Worm (Caenorhabditis elegans) whole organism, L1 larva: Measurements from ENCODE around the gene F48E3.9.
A peak's percentile ranks its signal among the peaks of the same experiment; 100 is the strongest.

Source experiments
- C04F5.9 ChIP-seq: sonication (generic microtip); optimal IDR thresholded peaks from 2 replicates; lab custom pipeline; 2016; ENCODE audit warnings: missing genetic modification characterization, missing compliant biosample characterization
- C34B4.2 ChIP-seq: sonication (generic microtip); optimal IDR thresholded peaks from 2 replicates; lab custom pipeline; 2017; ENCODE audit warnings: mild to moderate bottlenecking, missing genetic modification characterization, missing compliant biosample characterization
- alr-1 ChIP-seq: fragments of 200-800 bp; sonication (Bioruptor generic); optimal IDR thresholded peaks from 2 replicates; lab custom pipeline; 2018; ENCODE audit warnings: borderline replicate concordance, mild to moderate bottlenecking, missing genetic modification characterization, missing compliant biosample characterization
- aly-2 ChIP-seq: fragments of 150-350 bp; optimal IDR thresholded peaks from 2 replicates; lab custom pipeline; 2014; ENCODE audit warnings: missing biosample characterization, missing genetic modification characterization
- ceh-63 ChIP-seq: fragments of 200-800 bp; sonication (Bioruptor generic); optimal IDR thresholded peaks from 2 replicates; lab custom pipeline; 2018; ENCODE audit warnings: mild to moderate bottlenecking, missing genetic modification characterization, missing compliant biosample characterization
- dpl-1 ChIP-seq, 3 experiments: fragments of 150-350 bp in 2 of 3; sonication (generic microtip) in 1 of 3; optimal IDR thresholded peaks; 2 replicates each; lab custom pipeline; 2014 to 2017; ENCODE audit warnings: missing biosample characterization in 3 of 3, missing genetic modification characterization in 3 of 3, missing genetic modification reagents in 3 of 3
- efl-1 ChIP-seq, 4 experiments: fragments of 150-350 bp; optimal IDR thresholded peaks in 3 of 4; peaks in 1 of 4; 1 replicate in 1 of 4; 2 replicates in 3 of 4; lab custom pipeline; 2014; ENCODE audit warnings: missing biosample characterization in 2 of 4, missing genetic modification characterization in 2 of 4, missing genetic modification reagents in 2 of 4
- efl-3 ChIP-seq: fragments of 200-800 bp; sonication (Bioruptor generic); optimal IDR thresholded peaks from 2 replicates; lab custom pipeline; 2018; ENCODE audit warnings: mild to moderate bottlenecking, missing genetic modification characterization, missing compliant biosample characterization
- egl-27 ChIP-seq, 2 experiments: fragments of 150-350 bp in 1 of 2; sonication (generic microtip); optimal IDR thresholded peaks; 3 replicates each; lab custom pipeline; 2017 to 2018; ENCODE audit warnings: missing biosample characterization in 2 of 2, missing genetic modification characterization in 2 of 2, missing genetic modification reagents in 2 of 2
- elt-2 ChIP-seq: sonication (generic microtip); optimal IDR thresholded peaks from 2 replicates; lab custom pipeline; 2016; ENCODE audit warnings: missing genetic modification characterization, mild to moderate bottlenecking, inconsistent platforms, missing compliant biosample characterization, missing genetic modification reagents
- fkh-10 ChIP-seq: sonication (generic microtip); optimal IDR thresholded peaks from 2 replicates; lab custom pipeline; 2017; ENCODE audit warnings: missing biosample characterization, missing genetic modification reagents, missing genetic modification characterization
- fkh-4 ChIP-seq: sonication (generic microtip); optimal IDR thresholded peaks from 2 replicates; lab custom pipeline; 2016; ENCODE audit warnings: missing compliant biosample characterization, missing genetic modification characterization, borderline replicate concordance
- fkh-8 ChIP-seq: sonication (generic microtip); optimal IDR thresholded peaks from 2 replicates; lab custom pipeline; 2016; ENCODE audit warnings: mild to moderate bottlenecking, missing genetic modification characterization, missing compliant biosample characterization
- isw-1 ChIP-seq: fragments of 200-800 bp; sonication (Bioruptor generic); IDR thresholded peaks from 2 replicates; pipeline ENCODE4 v1.3.6; 2022; ENCODE audit warnings: missing genetic modification characterization, missing compliant biosample characterization
- lin-13 ChIP-seq: fragments of 150-350 bp; optimal IDR thresholded peaks from 2 replicates; lab custom pipeline; 2014; ENCODE audit warnings: missing biosample characterization, missing genetic modification reagents, missing genetic modification characterization
- lir-3 ChIP-seq: sonication (generic microtip); optimal IDR thresholded peaks from 2 replicates; lab custom pipeline; 2016; ENCODE audit warnings: mild to moderate bottlenecking, missing genetic modification characterization, moderate library complexity, missing compliant biosample characterization; ENCODE audit not compliant: poor library complexity
- mep-1 ChIP-seq: fragments of 150-350 bp; optimal IDR thresholded peaks from 2 replicates; lab custom pipeline; 2014; ENCODE audit warnings: missing biosample characterization, missing genetic modification characterization
- nhr-12 ChIP-seq: sonication (generic microtip); optimal IDR thresholded peaks from 2 replicates; lab custom pipeline; 2017; ENCODE audit warnings: missing biosample characterization, missing genetic modification characterization
- nhr-19 ChIP-seq: fragments of 200-800 bp; sonication (Bioruptor generic); conservative IDR thresholded peaks from 2 replicates; pipeline ENCODE4 v1.3.6; 2022; ENCODE audit warnings: missing genetic modification characterization, missing compliant biosample characterization
- nhr-28 ChIP-seq: fragments of 150-350 bp; optimal IDR thresholded peaks from 2 replicates; lab custom pipeline; 2014; ENCODE audit warnings: missing biosample characterization, missing genetic modification characterization
- nhr-71 ChIP-seq: sonication (generic microtip); optimal IDR thresholded peaks from 2 replicates; lab custom pipeline; 2016; ENCODE audit warnings: mild to moderate bottlenecking, missing genetic modification characterization, moderate library complexity, missing compliant biosample characterization
- nhr-76 ChIP-seq: sonication (generic microtip); optimal IDR thresholded peaks from 2 replicates; lab custom pipeline; 2017; ENCODE audit warnings: missing biosample characterization, missing genetic modification characterization
- nhr-85 ChIP-seq: sonication (generic microtip); peaks from one replicate; lab custom pipeline; 2016; ENCODE audit warnings: missing genetic modification characterization, inconsistent platforms, missing compliant biosample characterization
- pag-3 ChIP-seq: sonication (generic microtip); optimal IDR thresholded peaks from 2 replicates; lab custom pipeline; 2017; ENCODE audit warnings: missing genetic modification characterization, mild to moderate bottlenecking, missing compliant biosample characterization, antibody characterized with exemption, borderline replicate concordance; ENCODE audit not compliant: insufficient read depth
- pqm-1 ChIP-seq: sonication (generic microtip); optimal IDR thresholded peaks from 3 replicates; lab custom pipeline; 2017; ENCODE audit warnings: missing biosample characterization, missing genetic modification characterization
- rnt-1 ChIP-seq: sonication (generic microtip); optimal IDR thresholded peaks from 2 replicates; lab custom pipeline; 2016; ENCODE audit warnings: mild to moderate bottlenecking, missing genetic modification characterization, moderate library complexity, missing compliant biosample characterization
- snu-23 ChIP-seq: sonication (generic microtip); optimal IDR thresholded peaks from 2 replicates; lab custom pipeline; 2016; ENCODE audit warnings: missing genetic modification characterization, missing compliant biosample characterization
- sup-37 ChIP-seq: fragments of 200-800 bp; sonication (Bioruptor generic); optimal IDR thresholded peaks from 2 replicates; lab custom pipeline; 2018; ENCODE audit warnings: mild to moderate bottlenecking, missing genetic modification characterization, missing compliant biosample characterization
- tlp-1 ChIP-seq: fragments of 150-350 bp; optimal IDR thresholded peaks from 2 replicates; lab custom pipeline; 2014; ENCODE audit warnings: missing biosample characterization, missing genetic modification characterization
- unc-98 ChIP-seq: fragments of 200-800 bp; sonication (Bioruptor generic); IDR thresholded peaks from 2 replicates; pipeline ENCODE4 v1.3.6; 2022; ENCODE audit warnings: missing genetic modification characterization, missing compliant biosample characterization
- vab-15 ChIP-seq: sonication (generic microtip); optimal IDR thresholded peaks from 2 replicates; lab custom pipeline; 2017; ENCODE audit warnings: missing genotype, mild to moderate bottlenecking, missing genetic modification characterization, missing compliant biosample characterization
- ztf-4 ChIP-seq: fragments of 150-350 bp; optimal IDR thresholded peaks from 2 replicates; lab custom pipeline; 2014; ENCODE audit warnings: missing biosample characterization, missing genetic modification characterization

Gene F48E3.9

ce11 chrX:7506533-7506932, 25.7 kb downstream of the F48E3.9 start, which contains the start of gene lgc-11:
Gene lgc-11, minus strand, starts transcription at chrX:7506633.
- TF ChIP-seq aly-2 (no peak), efl-1 (optimal IDR thresholded peaks at IDR 0.05; lab: Kevin White, UChicago) (no peak), efl-1 (GFP tag; optimal IDR thresholded peaks at IDR 0.05 in 1 of 2; lab: Kevin White, UChicago) (peak in 1 of 2 experiments; percentile 87)

ce11 chrX:7507141-7507540, 26.3 kb downstream of the F48E3.9 start:
- no peak for TF ChIP-seq egl-27 (tag; optimal IDR thresholded peaks at IDR 0.05; lab: Kevin White, UChicago)
- TF ChIP-seq pag-3 (tag; lab: Kevin White, UChicago), result no peak
- no peak for TF ChIP-seq lir-3 (tag; lab: Kevin White, UChicago)
- no peak for TF ChIP-seq ztf-4
- TF ChIP-seq nhr-71 (tag; lab: Kevin White, UChicago), result no peak
- no peak for TF ChIP-seq sup-37
- no peak for TF ChIP-seq nhr-76 (tag; lab: Kevin White, UChicago)
- TF ChIP-seq C34B4.2, result no peak
- no peak for TF ChIP-seq lin-13 (GFP tag; lab: Kevin White, UChicago)
- TF ChIP-seq C04F5.9, result no peak
- no peak for TF ChIP-seq isw-1 (GFP tag; lab: Robert Waterston, UW)
- TF ChIP-seq ceh-63, result no peak
- no peak for TF ChIP-seq rnt-1 (tag; lab: Kevin White, UChicago)
- TF ChIP-seq efl-1 (optimal IDR thresholded peaks at IDR 0.05; lab: Kevin White, UChicago), result no peak
- no peak for TF ChIP-seq efl-1 (GFP tag; optimal IDR thresholded peaks at IDR 0.05 in 1 of 2; lab: Kevin White, UChicago)

- TF ChIP-seq efl-1 (optimal IDR thresholded peaks at IDR 0.05; lab: Kevin White, UChicago), result no peak
- TF ChIP-seq efl-1 (GFP tag; optimal IDR thresholded peaks at IDR 0.05 in 1 of 2; lab: Kevin White, UChicago), result peak in 1 of 2 experiments; percentile 82
- TF ChIP-seq isw-1 (GFP tag; lab: Robert Waterston, UW), result no peak
- no peak for TF ChIP-seq nhr-85 (tag; lab: Kevin White, UChicago)
- TF ChIP-seq fkh-4 (tag; lab: Kevin White, UChicago), result no peak
- TF ChIP-seq nhr-28 (tag; lab: Kevin White, UChicago), result no peak
- TF ChIP-seq vab-15, result no peak
These were observed 31.9 kb downstream of the F48E3.9 start for ce11 chrX:7512714-7513113.

ce11 chrX:7519569-7519968, 38.7 kb downstream of the F48E3.9 start, which contains the start of gene chts-1:
Gene chts-1, minus strand, starts transcription at chrX:7519669.
- TF ChIP-seq nhr-19 (GFP tag; lab: Robert Waterston, UW), result no peak
- TF ChIP-seq pag-3 (tag; lab: Kevin White, UChicago), result no peak
- no peak for TF ChIP-seq fkh-8 (tag; lab: Kevin White, UChicago)
- no peak for TF ChIP-seq dpl-1 (GFP tag; optimal IDR thresholded peaks at IDR 0.05; lab: Kevin White, UChicago)
- TF ChIP-seq nhr-12 (tag; lab: Kevin White, UChicago), result no peak
- no peak for TF ChIP-seq nhr-28 (tag; lab: Kevin White, UChicago)
- no peak for TF ChIP-seq ztf-4
- TF ChIP-seq elt-2 (tag; lab: Kevin White, UChicago), result no peak
- no peak for TF ChIP-seq pqm-1 (tag; lab: Kevin White, UChicago)
- no peak for TF ChIP-seq unc-98 (GFP tag; lab: Robert Waterston, UW)
- no peak for TF ChIP-seq fkh-10 (GFP tag; lab: Kevin White, UChicago)
- TF ChIP-seq snu-23, result no peak
- no peak for TF ChIP-seq mep-1 (tag; lab: Kevin White, UChicago)
- no peak for TF ChIP-seq alr-1 (tag; lab: Kevin White, UChicago)
- TF ChIP-seq efl-3 (GFP tag; lab: Kevin White, UChicago), result no peak

- peak; percentile 45 for TF ChIP-seq rnt-1 (tag; lab: Kevin White, UChicago)
- no peak for TF ChIP-seq tlp-1 (tag; lab: Kevin White, UChicago)
- no peak for TF ChIP-seq efl-1 (optimal IDR thresholded peaks at IDR 0.05; lab: Kevin White, UChicago)
- peak in 1 of 2 experiments; percentile 42 for TF ChIP-seq efl-1 (GFP tag; optimal IDR thresholded peaks at IDR 0.05 in 1 of 2; lab: Kevin White, UChicago)
These were observed 41.7 kb downstream of the F48E3.9 start for ce11 chrX:7522595-7522994.
